Worm (Caenorhabditis elegans) whole organism, young adult: ENCODE data around the gene R01H2.4.

Source experiments
- B0019.2 ChIP-seq: fragments of 200-800 bp; sonication (Bioruptor generic); conservative IDR thresholded peaks from 2 replicates; pipeline ENCODE4 v1.3.6; 2022; ENCODE audit warnings: missing genetic modification reagents, missing genetic modification characterization, missing compliant biosample characterization
- F22D6.2 ChIP-seq: sonication (generic microtip); optimal IDR thresholded peaks from 2 replicates; lab custom pipeline; 2016; ENCODE audit warnings: mild to moderate bottlenecking, missing genetic modification characterization, missing compliant biosample characterization
- F23B12.7 ChIP-seq: sonication (generic microtip); optimal IDR thresholded peaks from 2 replicates; lab custom pipeline; 2017; ENCODE audit warnings: missing genetic modification characterization, mild to moderate bottlenecking, missing compliant biosample characterization, antibody characterized with exemption, moderate library complexity; ENCODE audit not compliant: insufficient read depth
- F33H1.4 ChIP-seq: fragments of 200-800 bp; sonication (Bioruptor generic); IDR thresholded peaks from 2 replicates; pipeline ENCODE4 v1.3.6; 2022; ENCODE audit warnings: missing genetic modification reagents, missing genetic modification characterization, missing compliant biosample characterization
- F49E8.2 ChIP-seq: sonication (generic microtip); optimal IDR thresholded peaks from 3 replicates; lab custom pipeline; 2017; ENCODE audit warnings: missing genetic modification characterization, mild to moderate bottlenecking, missing compliant biosample characterization, antibody characterized with exemption, moderate library complexity; ENCODE audit not compliant: insufficient read depth
- Y53F4B.3 ChIP-seq: fragments of 200-800 bp; sonication (Bioruptor generic); IDR thresholded peaks from 2 replicates; pipeline ENCODE4 v1.3.6; 2022; ENCODE audit warnings: missing genetic modification reagents, missing genetic modification characterization, missing compliant biosample characterization
- Y56A3A.18 ChIP-seq: fragments of 200-800 bp; sonication (Bioruptor generic); IDR thresholded peaks from 2 replicates; pipeline ENCODE4 v1.3.6; 2022; ENCODE audit warnings: missing genetic modification reagents, missing genetic modification characterization, missing compliant biosample characterization
- Y95B8A.8 ChIP-seq: fragments of 200-800 bp; sonication (Bioruptor generic); IDR thresholded peaks from 2 replicates; pipeline ENCODE4 v1.3.6; 2022; ENCODE audit warnings: missing genetic modification reagents, missing genetic modification characterization, missing compliant biosample characterization
- aptf-2 ChIP-seq: fragments of 200-800 bp; sonication (Bioruptor generic); conservative IDR thresholded peaks from 2 replicates; pipeline ENCODE4 v1.3.6; 2022; ENCODE audit warnings: missing genetic modification reagents, missing genetic modification characterization, missing compliant biosample characterization
- bed-1 ChIP-seq: fragments of 200-800 bp; sonication (Bioruptor generic); IDR thresholded peaks from 2 replicates; pipeline ENCODE4 v1.3.6; 2022; ENCODE audit warnings: missing genetic modification reagents, missing genetic modification characterization, missing compliant biosample characterization
- ccch-3 ChIP-seq: fragments of 200-800 bp; sonication (Bioruptor generic); optimal IDR thresholded peaks from 2 replicates; lab custom pipeline; 2018; ENCODE audit warnings: mild to moderate bottlenecking, missing genetic modification characterization, missing compliant biosample characterization
- cebp-2 ChIP-seq: fragments of 200-800 bp; sonication (Bioruptor generic); IDR thresholded peaks from 2 replicates; pipeline ENCODE4 v1.3.6; 2022; ENCODE audit warnings: missing genetic modification characterization, missing compliant biosample characterization
- ceh-100 ChIP-seq: fragments of 200-800 bp; sonication (Bioruptor generic); IDR thresholded peaks from 2 replicates; pipeline ENCODE4 v1.3.6; 2022; ENCODE audit warnings: missing genetic modification reagents, missing genetic modification characterization, missing compliant biosample characterization
- ceh-79 ChIP-seq: sonication (generic microtip); optimal IDR thresholded peaks from 2 replicates; lab custom pipeline; 2017; ENCODE audit warnings: mild to moderate bottlenecking, missing genetic modification characterization, missing compliant biosample characterization
- dox-1 ChIP-seq: fragments of 200-800 bp; sonication (Bioruptor generic); IDR thresholded peaks from 2 replicates; pipeline ENCODE4 v1.3.6; 2022; ENCODE audit warnings: missing genetic modification reagents, missing genetic modification characterization, missing compliant biosample characterization
- dpl-1 ChIP-seq: fragments of 150-350 bp; optimal IDR thresholded peaks from 2 replicates; lab custom pipeline; 2014; ENCODE audit warnings: missing biosample characterization, missing genetic modification reagents, missing genetic modification characterization
- efl-1 ChIP-seq: fragments of 150-350 bp; optimal IDR thresholded peaks from 2 replicates; lab custom pipeline; 2014; ENCODE audit warnings: missing biosample characterization, missing genetic modification reagents, missing genetic modification characterization
- egl-18 ChIP-seq: fragments of 200-800 bp; sonication (Bioruptor generic); IDR thresholded peaks from 2 replicates; pipeline ENCODE4 v1.3.6; 2022; ENCODE audit warnings: missing genetic modification reagents, missing genetic modification characterization, missing compliant biosample characterization
- ets-4 ChIP-seq: fragments of 200-800 bp; sonication (Bioruptor generic); optimal IDR thresholded peaks from 2 replicates; lab custom pipeline; 2018; ENCODE audit warnings: mild to moderate bottlenecking, missing genetic modification characterization, missing compliant biosample characterization
- gei-17 ChIP-seq: fragments of 200-800 bp; sonication (Bioruptor generic); optimal IDR thresholded peaks from 2 replicates; lab custom pipeline; 2018; ENCODE audit warnings: mild to moderate bottlenecking, missing genetic modification characterization, missing compliant biosample characterization
- him-1 ChIP-seq: sonication (generic microtip); optimal IDR thresholded peaks from 2 replicates; lab custom pipeline; 2016; ENCODE audit warnings: missing genotype, missing genetic modification reagents, missing genetic modification characterization, missing compliant biosample characterization
- hmg-20 ChIP-seq: fragments of 200-800 bp; sonication (Bioruptor generic); IDR thresholded peaks from 2 replicates; pipeline ENCODE4 v1.3.6; 2022; ENCODE audit warnings: missing genetic modification reagents, missing genetic modification characterization, missing compliant biosample characterization
- hrde-1 ChIP-seq: sonication (generic microtip); optimal IDR thresholded peaks from 2 replicates; lab custom pipeline; 2016; ENCODE audit warnings: missing genetic modification characterization, mild to moderate bottlenecking, missing compliant biosample characterization, moderate library complexity, missing genotype, missing genetic modification reagents, borderline replicate concordance
- lin-54 ChIP-seq: fragments of 200-800 bp; sonication (Bioruptor generic); optimal IDR thresholded peaks from 2 replicates; lab custom pipeline; 2018; ENCODE audit warnings: mild to moderate bottlenecking, missing genetic modification characterization, missing compliant biosample characterization
- lsl-1 ChIP-seq: fragments of 200-800 bp; sonication (Bioruptor generic); optimal IDR thresholded peaks from 2 replicates; lab custom pipeline; 2018; ENCODE audit warnings: mild to moderate bottlenecking, missing genetic modification characterization, moderate library complexity, missing compliant biosample characterization
- nfyb-1 ChIP-seq: fragments of 200-800 bp; sonication (Bioruptor generic); IDR thresholded peaks from 2 replicates; pipeline ENCODE4 v1.3.6; 2022; ENCODE audit warnings: missing genetic modification reagents, missing genetic modification characterization, missing compliant biosample characterization
- nhr-80 ChIP-seq: sonication (generic microtip); optimal IDR thresholded peaks from 2 replicates; lab custom pipeline; 2016; ENCODE audit warnings: missing genetic modification characterization, missing compliant biosample characterization
- nhr-90 ChIP-seq: sonication (generic microtip); optimal IDR thresholded peaks from 2 replicates; lab custom pipeline; 2016; ENCODE audit warnings: missing genotype, mild to moderate bottlenecking, missing genetic modification characterization, missing compliant biosample characterization
- rec-8 ChIP-seq, 2 experiments: sonication (generic microtip); optimal IDR thresholded peaks; 2 replicates each; lab custom pipeline; 2016; ENCODE audit warnings: mild to moderate bottlenecking in 2 of 2, missing genetic modification characterization in 2 of 2, missing genetic modification reagents in 2 of 2, missing genotype in 2 of 2, missing biosample characterization in 1 of 2, missing compliant biosample characterization in 1 of 2, moderate library complexity in 1 of 2
- rpc-1 ChIP-seq, 2 experiments: fragments of 150-350 bp in 1 of 2; sonication (generic microtip) in 1 of 2; optimal IDR thresholded peaks; 2 replicates each; lab custom pipeline; 2014 to 2018; ENCODE audit warnings: missing biosample characterization in 1 of 2, missing genetic modification characterization in 1 of 2, missing genetic modification reagents in 1 of 2, missing genotype in 1 of 2
- sdz-38 ChIP-seq: sonication (generic microtip); optimal IDR thresholded peaks from 2 replicates; lab custom pipeline; 2016; ENCODE audit warnings: missing genotype, missing genetic modification characterization, missing compliant biosample characterization
- snpc-3.4 ChIP-seq: sonication (generic microtip); optimal IDR thresholded peaks from 2 replicates; lab custom pipeline; 2017; ENCODE audit warnings: missing genetic modification characterization, mild to moderate bottlenecking, missing compliant biosample characterization, antibody characterized with exemption, moderate library complexity, missing genotype, missing genetic modification reagents
- unc-62 ChIP-seq: fragments of 150-350 bp; optimal IDR thresholded peaks from 2 replicates; lab custom pipeline; 2014; ENCODE audit warnings: missing biosample characterization, missing genetic modification reagents, missing genetic modification characterization
- xnd-1 ChIP-seq: sonication (generic microtip); optimal IDR thresholded peaks from 2 replicates; lab custom pipeline; 2016; ENCODE audit warnings: missing genotype, missing genetic modification reagents, missing genetic modification characterization, missing compliant biosample characterization
- ztf-22 ChIP-seq: fragments of 200-800 bp; sonication (Bioruptor generic); optimal IDR thresholded peaks from 2 replicates; lab custom pipeline; 2018; ENCODE audit warnings: mild to moderate bottlenecking, missing genetic modification characterization, moderate library complexity, missing compliant biosample characterization
- ztf-6 ChIP-seq: fragments of 200-800 bp; sonication (Bioruptor generic); IDR thresholded peaks from 2 replicates; pipeline ENCODE4 v1.3.6; 2022; ENCODE audit warnings: missing genetic modification reagents, missing genetic modification characterization, missing compliant biosample characterization

The R01H2.4 gene

ce11 chrIII:7084908-7085307, 20.8 kb upstream of the R01H2.4 start, which contains the start of gene tofu-7 (continued):
- TF ChIP-seq B0019.2 (GFP tag; lab: Robert Waterston, UW) (peak; percentile 66; the same call in 1 of the 2 replicates), Y95B8A.8 (no peak), ztf-6 (no peak), lin-54 (peak; percentile 72), ztf-22 (GFP tag; lab: Kevin White, UChicago) (no peak), ets-4 (GFP tag; lab: Kevin White, UChicago) (no peak), F22D6.2 (tag; lab: Kevin White, UChicago) (no peak), hrde-1 (tag; lab: Kevin White, UChicago) (peak; percentile 11), him-1 (tag; lab: Kevin White, UChicago) (peak; percentile 30), dox-1 (peak; percentile 37; the same call in 1 of the 2 replicates), F33H1.4 (GFP tag; lab: Robert Waterston, UW) (peak; percentile 51), gei-17 (no peak), F23B12.7 (tag; lab: Kevin White, UChicago) (peak; percentile 2), lsl-1 (GFP tag; lab: Kevin White, UChicago) (peak; percentile 34), ceh-100 (GFP tag; lab: Robert Waterston, UW) (no peak)

- TF ChIP-seq nhr-90 (tag; lab: Kevin White, UChicago) (no peak), Y53F4B.3 (no peak), egl-18 (GFP tag; lab: Robert Waterston, UW) (no peak), sdz-38 (tag; lab: Kevin White, UChicago) (no peak), aptf-2 (GFP tag; lab: Robert Waterston, UW) (no peak), bed-1 (no peak), ztf-22 (GFP tag; lab: Kevin White, UChicago) (no peak), F49E8.2 (tag; lab: Kevin White, UChicago) (no peak)
Observed at ce11 chrIII:7083106-7083505, 19.0 kb upstream of the R01H2.4 start.

ce11 chrIII:7081488-7081887, 17.4 kb upstream of the R01H2.4 start:
- TF ChIP-seq snpc-3.4 (tag; lab: Kevin White, UChicago) (no peak), ccch-3 (GFP tag; lab: Kevin White, UChicago) (no peak), nhr-80 (tag; lab: Kevin White, UChicago) (peak; percentile 41), xnd-1 (tag; lab: Kevin White, UChicago) (no peak), efl-1 (GFP tag; lab: Kevin White, UChicago) (no peak), cebp-2 (GFP tag; lab: Robert Waterston, UW) (no peak), dpl-1 (GFP tag; lab: Kevin White, UChicago) (no peak), nfyb-1 (no peak), Y56A3A.18 (no peak), hmg-20 (GFP tag; lab: Robert Waterston, UW) (no peak), rec-8 (tag; optimal IDR thresholded peaks at IDR 0.05; lab: Kevin White, UChicago) (no peak), unc-62 (GFP tag; lab: Kevin White, UChicago) (peak; percentile 1)

ce11 chrIII:7080689-7081088, 16.6 kb upstream of the R01H2.4 start, which contains the start of gene ZK418.7:
Gene ZK418.7, minus strand, starts transcription at chrIII:7080789.
- TF ChIP-seq rpc-1 (optimal IDR thresholded peaks at IDR 0.05; lab: Kevin White, UChicago) = no peak
- no peak for TF ChIP-seq rpc-1 (tag; optimal IDR thresholded peaks at IDR 0.05; lab: Kevin White, UChicago)
- no peak for TF ChIP-seq ceh-79 (tag; lab: Kevin White, UChicago)
